Fruit fly (Drosophila melanogaster): ENCODE data around the gene CG45122.

CG45122 gene

dm6 chr3R:13082382-13082781 lies 38.4 kb downstream of the CG45122 start:
- TF ChIP-seq Hnf4 (GFP tag; optimal IDR thresholded peaks at IDR 0.05), result no peak
- no peak for TF ChIP-seq br (GFP tag; optimal IDR thresholded peaks at IDR 0.05)
- no peak for TF ChIP-seq dsf (GFP tag; optimal IDR thresholded peaks at IDR 0.05; ENCODE audit: borderline replicate concordance)
- TF ChIP-seq foxo (GFP tag; optimal IDR thresholded peaks at IDR 0.05), result no peak
- TF ChIP-seq rgr (GFP tag; optimal IDR thresholded peaks at IDR 0.05), result no peak
- TF ChIP-seq N (GFP tag; optimal IDR thresholded peaks at IDR 0.05), result no peak
- no peak for TF ChIP-seq GATAd (GFP tag; optimal IDR thresholded peaks at IDR 0.05)
- TF ChIP-seq dl (GFP tag; optimal IDR thresholded peaks at IDR 0.05; ENCODE audit: insufficient read depth in 1 of 2, partially characterized antibody in 2 of 2), result no peak
- TF ChIP-seq sage (GFP tag; optimal IDR thresholded peaks at IDR 0.05), result no peak
- no peak for TF ChIP-seq ey (GFP tag; optimal IDR thresholded peaks at IDR 0.05)
- TF ChIP-seq sv (GFP tag; optimal IDR thresholded peaks at IDR 0.05), result no peak
- no peak for TF ChIP-seq Myc (optimal IDR thresholded peaks at IDR 0.05)
- TF ChIP-seq Hr83 (GFP tag; optimal IDR thresholded peaks at IDR 0.05; ENCODE audit: poor library complexity, severe bottlenecking), result no peak
- no peak for TF ChIP-seq h (GFP tag; optimal IDR thresholded peaks at IDR 0.05)
- TF ChIP-seq psq (GFP tag; optimal IDR thresholded peaks at IDR 0.05), result no peak

- TF ChIP-seq CG9705 (GFP tag; optimal IDR thresholded peaks at IDR 0.05) (no peak), OdsH (GFP tag; optimal IDR thresholded peaks at IDR 0.05) (no peak), Abd-B (GFP tag; optimal IDR thresholded peaks at IDR 0.05) (no peak), woc (GFP tag; optimal IDR thresholded peaks at IDR 0.05) (no peak)
Measured at dm6 chr3R:13085924-13086323, 42.0 kb downstream of the CG45122 start, which contains the start of gene CG43063. Gene CG43063, plus strand, starts transcription at chr3R:13086224.

- TF ChIP-seq fru (GFP tag; optimal IDR thresholded peaks at IDR 0.05) (no peak), Dfd (GFP tag; optimal IDR thresholded peaks at IDR 0.05) (no peak), HLH106 (tag; optimal IDR thresholded peaks at IDR 0.05) (no peak), Hr83 (GFP tag; optimal IDR thresholded peaks at IDR 0.05; ENCODE audit: poor library complexity, severe bottlenecking) (no peak), dmrt93B (GFP tag; optimal IDR thresholded peaks at IDR 0.05) (no peak), tai (GFP tag; optimal IDR thresholded peaks at IDR 0.05) (no peak), Myc (optimal IDR thresholded peaks at IDR 0.05) (no peak), N (GFP tag; optimal IDR thresholded peaks at IDR 0.05) (no peak), Dif (GFP tag; optimal IDR thresholded peaks at IDR 0.05; ENCODE audit: partially characterized antibody) (no peak), usp (GFP tag; optimal IDR thresholded peaks at IDR 0.05) (no peak), jim (GFP tag; optimal IDR thresholded peaks at IDR 0.05) (no peak)
Measured at dm6 chr3R:13088395-13088794, 44.4 kb downstream of the CG45122 start, which contains the start of gene timeout. Gene timeout, plus strand, starts transcription at chr3R:13088651.

- no peak for TF ChIP-seq lola (GFP tag; optimal IDR thresholded peaks at IDR 0.05)
Measured at dm6 chr3R:13088942-13089341, 45.0 kb downstream of the CG45122 start, which contains the start of gene CG34308. Gene CG34308, plus strand, starts transcription at chr3R:13089242.

dm6 chr3R:13091666-13092065 lies 47.7 kb downstream of the CG45122 start:
- TF ChIP-seq usp (GFP tag; optimal IDR thresholded peaks at IDR 0.05) (no peak), dsf (GFP tag; optimal IDR thresholded peaks at IDR 0.05; ENCODE audit: borderline replicate concordance) (no peak), fru (GFP tag; optimal IDR thresholded peaks at IDR 0.05) (no peak), Hr78 (GFP tag; optimal IDR thresholded peaks at IDR 0.05) (no peak), CG32264 (GFP tag; optimal IDR thresholded peaks at IDR 0.05) (no peak), sage (GFP tag; optimal IDR thresholded peaks at IDR 0.05) (no peak), tai (GFP tag; optimal IDR thresholded peaks at IDR 0.05) (no peak), ey (GFP tag; optimal IDR thresholded peaks at IDR 0.05) (no peak), Sp1 (GFP tag; optimal IDR thresholded peaks at IDR 0.05) (no peak), GATAd (GFP tag; optimal IDR thresholded peaks at IDR 0.05) (no peak), HLH106 (tag; optimal IDR thresholded peaks at IDR 0.05) (no peak)

Data from whole organism, wandering third instar larva.